Fruit fly (Drosophila melanogaster): Measurements from ENCODE around the gene CG32163.

CG32163 gene

dm6 chr3L:16586989-16587388, at the start of gene CG32163, which contains the start of gene Syx8:
Gene CG32163, plus strand, starts transcription at chr3L:16587157.
Gene Syx8, minus strand, starts transcription at chr3L:16587057.
- TF ChIP-seq Sox14 (GFP tag; optimal IDR thresholded peaks at IDR 0.05) (peak; percentile 32), CG8632 (GFP tag; optimal IDR thresholded peaks at IDR 0.05) (no peak), Gug (GFP tag; IDR thresholded peaks at IDR 0.05) (no peak)

- no peak for TF ChIP-seq CG10631 (GFP tag; optimal IDR thresholded peaks at IDR 0.05)
- no peak for TF ChIP-seq OdsH (GFP tag; optimal IDR thresholded peaks at IDR 0.05)
- no peak for TF ChIP-seq fd59A (GFP tag; optimal IDR thresholded peaks at IDR 0.05)
- TF ChIP-seq ss (GFP tag; optimal IDR thresholded peaks at IDR 0.05): no peak
- no peak for TF ChIP-seq Gug (GFP tag; IDR thresholded peaks at IDR 0.05)
- TF ChIP-seq Blimp-1 (GFP tag; optimal IDR thresholded peaks at IDR 0.05): no peak
- no peak for TF ChIP-seq CG3032 (tag; optimal IDR thresholded peaks at IDR 0.05)
- no peak for TF ChIP-seq CG6854 (GFP tag; optimal IDR thresholded peaks at IDR 0.05)
- no peak for TF ChIP-seq Hr38 (GFP tag; optimal IDR thresholded peaks at IDR 0.05)
Measured at dm6 chr3L:16542998-16543624, 43.8 kb upstream of the CG32163 start, which contains the start of gene CG43373. Gene CG43373, minus strand, starts transcription at chr3L:16543370.

dm6 chr3L:16544220-16544619, 42.7 kb upstream of the CG32163 start:
- TF ChIP-seq CG10631 (GFP tag; optimal IDR thresholded peaks at IDR 0.05) (no peak), acj6 (GFP tag; optimal IDR thresholded peaks at IDR 0.05) (no peak), CG6163 (GFP tag; IDR thresholded peaks at IDR 0.05) (no peak), Eip75B (GFP tag; optimal IDR thresholded peaks at IDR 0.05) (no peak), pdm3 (GFP tag; optimal IDR thresholded peaks at IDR 0.05) (no peak), fd59A (GFP tag; optimal IDR thresholded peaks at IDR 0.05) (no peak), achi (GFP tag; optimal IDR thresholded peaks at IDR 0.05) (no peak), CG34406 (GFP tag; optimal IDR thresholded peaks at IDR 0.05) (no peak), Sox102F (GFP tag; optimal IDR thresholded peaks at IDR 0.05) (no peak), Hr38 (GFP tag; optimal IDR thresholded peaks at IDR 0.05) (no peak)

- no peak for TF ChIP-seq Hr39 (GFP tag; optimal IDR thresholded peaks at IDR 0.05)
- TF ChIP-seq CG16779 (tag; optimal IDR thresholded peaks at IDR 0.05): no peak
- TF ChIP-seq fkh (GFP tag; optimal IDR thresholded peaks at IDR 0.05): no peak
- no peak for TF ChIP-seq Ets21C (GFP tag; optimal IDR thresholded peaks at IDR 0.05)
- TF ChIP-seq Hr38 (GFP tag; optimal IDR thresholded peaks at IDR 0.05): no peak
- TF ChIP-seq Eip93F (GFP tag; optimal IDR thresholded peaks at IDR 0.05): no peak
- no peak for TF ChIP-seq CG34406 (GFP tag; optimal IDR thresholded peaks at IDR 0.05)
- TF ChIP-seq fd85E (GFP tag; optimal IDR thresholded peaks at IDR 0.05): no peak
- TF ChIP-seq OdsH (GFP tag; optimal IDR thresholded peaks at IDR 0.05): no peak
- no peak for TF ChIP-seq CG1621 (tag; optimal IDR thresholded peaks at IDR 0.05)
- TF ChIP-seq Eip75B (GFP tag; optimal IDR thresholded peaks at IDR 0.05): no peak
- no peak for TF ChIP-seq Sox102F (GFP tag; optimal IDR thresholded peaks at IDR 0.05)
- TF ChIP-seq CG31627 (GFP tag; optimal IDR thresholded peaks at IDR 0.05): no peak
Measured at dm6 chr3L:16545511-16545910, 41.4 kb upstream of the CG32163 start, which contains the start of gene CG13033. Gene CG13033, minus strand, starts transcription at chr3L:16545628.

- TF ChIP-seq CG11294 (GFP tag; IDR thresholded peaks at IDR 0.05) (no peak), Sox14 (GFP tag; optimal IDR thresholded peaks at IDR 0.05) (no peak), ss (GFP tag; optimal IDR thresholded peaks at IDR 0.05) (no peak), net (GFP tag; optimal IDR thresholded peaks at IDR 0.05) (no peak), CG6276 (GFP tag; optimal IDR thresholded peaks at IDR 0.05) (no peak)
Measured at dm6 chr3L:16546159-16546558, 40.8 kb upstream of the CG32163 start.

- TF ChIP-seq svp (GFP tag) (no peak), CG6854 (GFP tag; optimal IDR thresholded peaks at IDR 0.05) (no peak), CG10669 (GFP tag; optimal IDR thresholded peaks at IDR 0.05) (no peak)
Measured at dm6 chr3L:16556523-16556922, 30.4 kb upstream of the CG32163 start, which contains the start of gene CG4229. Gene CG4229, plus strand, starts transcription at chr3L:16556823.
